Fruit fly (Drosophila melanogaster) whole organism, pupa: ENCODE data around the gene CG13894.
A peak's percentile ranks its signal among the peaks of the same experiment; 100 is the strongest.

Experiments
- CG13204 ChIP-seq: fragments of 200-800 bp; sonication (Bioruptor generic); optimal IDR thresholded peaks from 2 replicates; lab custom pipeline; 2018; ENCODE audit warnings: missing biosample characterization, mild to moderate bottlenecking, missing genetic modification characterization, moderate library complexity
- CG14655 ChIP-seq: fragments of 200-800 bp; sonication (Bioruptor generic); optimal IDR thresholded peaks from 3 replicates; lab custom pipeline; 2017; ENCODE audit warnings: mild to moderate bottlenecking, missing biosample characterization, missing genetic modification reagents, missing genetic modification characterization
- CG34367 ChIP-seq: fragments of 200-800 bp; sonication (Bioruptor generic); optimal IDR thresholded peaks from 2 replicates; lab custom pipeline; 2018; ENCODE audit warnings: missing biosample characterization, mild to moderate bottlenecking, missing genetic modification characterization
- CG4496 ChIP-seq: fragments of 200-800 bp; sonication (Bioruptor generic); IDR thresholded peaks from 3 replicates; pipeline ENCODE4 v1.3.6; 2022; ENCODE audit warnings: missing biosample characterization, missing genetic modification characterization
- CG8159 ChIP-seq: fragments of 200-800 bp; sonication (Bioruptor generic); optimal IDR thresholded peaks from 3 replicates; lab custom pipeline; 2018; ENCODE audit warnings: missing biosample characterization, mild to moderate bottlenecking, missing genetic modification characterization, moderate library complexity
- CG8301 ChIP-seq: fragments of 200-800 bp; sonication (Bioruptor generic); optimal IDR thresholded peaks from 2 replicates; lab custom pipeline; 2018; ENCODE audit warnings: missing biosample characterization, mild to moderate bottlenecking, missing genetic modification characterization
- CG9948 ChIP-seq: fragments of 200-800 bp; sonication (Bioruptor generic); optimal IDR thresholded peaks from 2 replicates; lab custom pipeline; 2018; ENCODE audit warnings: missing biosample characterization, mild to moderate bottlenecking, missing genetic modification characterization, moderate library complexity
- D1 ChIP-seq: fragments of 200-800 bp; sonication (Bioruptor generic); optimal IDR thresholded peaks from 2 replicates; lab custom pipeline; 2018; ENCODE audit warnings: missing biosample characterization, mild to moderate bottlenecking, missing genetic modification characterization, moderate library complexity
- EcR ChIP-seq: fragments of 200-800 bp; sonication (Bioruptor generic); optimal IDR thresholded peaks from 3 replicates; lab custom pipeline; 2019; ENCODE audit warnings: missing biosample characterization, missing genetic modification characterization, mild to moderate bottlenecking, moderate library complexity, missing genetic modification reagents
- Pif1A ChIP-seq: fragments of 200-800 bp; sonication (Bioruptor generic); optimal IDR thresholded peaks from 3 replicates; lab custom pipeline; 2016; ENCODE audit warnings: missing biosample characterization, missing genetic modification characterization
- Pif1B ChIP-seq: fragments of 200-800 bp; sonication (Bioruptor generic); optimal IDR thresholded peaks from 3 replicates; lab custom pipeline; 2016; ENCODE audit warnings: missing biosample characterization, missing genetic modification characterization
- Snoo ChIP-seq: fragments of 200-800 bp; sonication (Bioruptor generic); optimal IDR thresholded peaks from 3 replicates; lab custom pipeline; 2017; ENCODE audit warnings: missing biosample characterization, mild to moderate bottlenecking, missing genetic modification characterization, inconsistent platforms
- gl ChIP-seq: fragments of 200-800 bp; sonication (Bioruptor generic); optimal IDR thresholded peaks from 2 replicates; lab custom pipeline; 2018; ENCODE audit warnings: missing biosample characterization, mild to moderate bottlenecking, missing genetic modification characterization
- rn ChIP-seq: fragments of 200-800 bp; sonication (Bioruptor generic); IDR thresholded peaks from 2 replicates; pipeline ENCODE4 v1.3.6; 2022; ENCODE audit warnings: missing biosample characterization, missing genetic modification characterization

DNA sequence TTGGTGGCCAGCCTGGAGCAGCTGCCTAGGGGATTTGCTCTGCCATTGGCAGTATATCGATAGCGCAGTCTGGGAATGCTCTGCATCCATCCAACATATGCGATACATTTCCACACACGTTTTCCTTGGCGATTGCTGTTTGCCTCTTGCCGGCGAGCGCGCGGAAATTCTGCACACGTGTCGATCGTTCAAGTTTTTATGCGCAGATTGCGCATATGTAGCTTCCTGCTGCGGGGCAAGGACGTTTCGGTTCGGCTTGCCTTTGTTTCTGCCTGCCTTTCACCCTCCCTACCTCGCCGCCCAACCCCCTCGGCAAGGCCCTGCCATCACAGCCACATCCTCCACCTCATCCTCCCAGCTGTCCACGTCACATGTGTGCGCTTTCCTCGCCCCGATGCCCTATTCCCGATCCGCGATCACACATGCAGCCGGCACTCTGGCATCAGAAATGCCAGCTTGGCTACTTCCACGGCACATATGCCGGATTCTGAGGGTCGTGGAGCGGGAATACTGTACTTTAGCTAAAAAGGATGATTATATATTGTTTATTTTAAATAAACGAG is 43.5 kb upstream of the CG13894 start:
- TF ChIP-seq CG13204 (peak; percentile 70), CG9948 (tag; lab: Kevin White, UChicago) (no peak), CG8159 (tag; lab: Kevin White, UChicago) (no peak), CG4496 (GFP tag; lab: Robert Waterston, UW) (peak; percentile 32; the same call in 1 of the 3 replicates), gl (no peak), Pif1B (GFP tag; lab: Kevin White, UChicago) (no peak), CG14655 (GFP tag; lab: Kevin White, UChicago) (no peak), rn (GFP tag; lab: Robert Waterston, UW) (no peak), Snoo (tag; lab: Kevin White, UChicago) (no peak), CG34367 (tag; lab: Kevin White, UChicago) (no peak), D1 (tag; lab: Kevin White, UChicago) (no peak), Pif1A (GFP tag; lab: Kevin White, UChicago) (no peak), EcR (GFP tag; lab: Kevin White, UChicago) (peak; percentile 21), CG8301 (tag; lab: Kevin White, UChicago) (no peak)
